Fruit fly (Drosophila melanogaster): Measurements from ENCODE around the gene CG46467.
A peak's percentile ranks its signal among the peaks of the same experiment; 100 is the strongest.

dm6 chr3R:9928205-9929008 lies 53.9 kb downstream of the CG46467 start:
- peak; percentile 90 for TF ChIP-seq Dll (optimal IDR thresholded peaks at IDR 0.05)
- no peak for TF ChIP-seq pan (optimal IDR thresholded peaks at IDR 0.05)
